Fruit fly (Drosophila melanogaster): ENCODE data around the gene CG14377.

CG14377 gene

DNA sequence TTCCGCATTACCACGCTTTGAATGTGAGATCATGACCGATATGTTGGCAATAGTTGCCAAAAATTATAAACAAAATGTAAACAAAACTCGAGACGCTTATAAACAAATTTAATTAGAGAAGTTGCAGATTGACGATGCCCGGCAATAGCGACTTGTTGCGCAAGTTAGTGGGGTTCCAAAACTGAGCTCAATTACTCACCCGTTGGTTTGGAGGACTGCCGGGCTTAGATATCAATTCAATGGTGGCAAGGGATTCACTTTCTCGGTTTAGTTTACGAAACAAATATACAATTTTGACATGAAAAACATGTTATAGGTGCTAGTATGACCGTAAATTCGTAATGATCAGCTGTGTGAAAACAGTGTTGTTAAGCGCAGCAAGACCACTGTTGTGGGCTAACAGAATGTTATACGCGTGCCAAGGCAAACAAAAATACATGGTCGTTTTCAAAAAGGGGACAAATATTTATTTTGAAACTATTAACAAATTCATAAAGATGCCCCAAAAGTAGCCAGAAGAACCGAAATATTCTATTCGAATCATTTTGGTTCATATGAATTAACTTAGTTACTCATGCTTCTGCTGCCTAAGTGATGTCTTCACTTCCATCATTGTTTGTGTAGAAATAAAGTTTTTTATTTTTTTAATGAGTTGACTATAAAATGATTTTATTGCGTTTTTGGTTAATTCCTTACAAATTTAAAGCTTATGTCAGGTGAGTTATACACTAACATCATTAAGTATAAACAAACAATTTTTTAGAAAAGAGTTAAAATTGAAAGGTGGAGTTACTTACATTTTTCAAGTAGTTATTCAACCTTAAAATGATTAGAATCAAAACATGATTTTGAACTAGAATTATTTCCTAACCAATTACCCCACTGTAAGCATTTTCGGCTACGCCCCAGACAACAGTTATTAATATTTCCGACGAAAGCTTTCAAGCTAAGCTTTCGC, 30.8 kb upstream of the CG14377 start, which contains the start of gene Elp6 (continued):
- TF ChIP-seq prd (optimal IDR thresholded peaks at IDR 0.05) (no peak), prd (GFP tag; IDR thresholded peaks at IDR 0.05) (peak; percentile 64), hb (GFP tag; IDR thresholded peaks at IDR 0.05; ENCODE audit: partially characterized antibody) (no peak), CG4707 (GFP tag; optimal IDR thresholded peaks at IDR 0.05) (no peak), CG7745 (tag; optimal IDR thresholded peaks at IDR 0.05) (no peak), tx (GFP tag; optimal IDR thresholded peaks at IDR 0.05) (no peak), pita (GFP tag; optimal IDR thresholded peaks at IDR 0.05) (no peak), CG14965 (GFP tag; optimal IDR thresholded peaks at IDR 0.05; ENCODE audit: borderline replicate concordance) (no peak), gem (tag; optimal IDR thresholded peaks at IDR 0.05) (peak; percentile 81), repo (GFP tag; optimal IDR thresholded peaks at IDR 0.05) (peak; percentile 23), schlank (tag; optimal IDR thresholded peaks at IDR 0.05) (no peak), Hsf (GFP tag; optimal IDR thresholded peaks at IDR 0.05) (peak; percentile 75), nau (GFP tag; optimal IDR thresholded peaks at IDR 0.05) (no peak), CG15601 (tag; optimal IDR thresholded peaks at IDR 0.05) (no peak), luna (GFP tag; optimal IDR thresholded peaks at IDR 0.05) (no peak), CG4282 (GFP tag; optimal IDR thresholded peaks at IDR 0.05) (no peak), ash1 (GFP tag; optimal IDR thresholded peaks at IDR 0.05) (no peak), dpn (GFP tag; optimal IDR thresholded peaks at IDR 0.05) (peak; percentile 42 to 72), Doc3 (GFP tag; IDR thresholded peaks at IDR 0.05; ENCODE audit: partially characterized antibody) (no peak), CG31388 (GFP tag; optimal IDR thresholded peaks at IDR 0.05) (peak; percentile 3), her (GFP tag; optimal IDR thresholded peaks at IDR 0.05) (no peak), sim (GFP tag; IDR thresholded peaks at IDR 0.05) (no peak), CG6791 (GFP tag; IDR thresholded peaks at IDR 0.05; ENCODE audit: partially characterized antibody) (no peak), CG2712 (tag; optimal IDR thresholded peaks at IDR 0.05) (peak; percentile 47), CG32532 (GFP tag; IDR thresholded peaks at IDR 0.05) (peak; percentile 67), Dek (tag; optimal IDR thresholded peaks at IDR 0.05) (peak; percentile 60), CG30403 (GFP tag; optimal IDR thresholded peaks at IDR 0.05) (peak; percentile 87), az2 (GFP tag; optimal IDR thresholded peaks at IDR 0.05) (peak; percentile 53), Antp (GFP tag; optimal IDR thresholded peaks at IDR 0.05) (peak; percentile 61), Sox102F (GFP tag; optimal IDR thresholded peaks at IDR 0.05) (peak; percentile 69), caup (GFP tag; optimal IDR thresholded peaks at IDR 0.05; ENCODE audit: severe bottlenecking) (peak; percentile 71), gcm (GFP tag; optimal IDR thresholded peaks at IDR 0.05) (no peak), CG12219 (GFP tag; optimal IDR thresholded peaks at IDR 0.05) (peak; percentile 19), CG18764 (GFP tag; optimal IDR thresholded peaks at IDR 0.05) (peak; percentile 47), chif (GFP tag; optimal IDR thresholded peaks at IDR 0.05) (peak; percentile 35 to 46), ac (GFP tag; optimal IDR thresholded peaks at IDR 0.05) (no peak), gsb-n (tag; optimal IDR thresholded peaks at IDR 0.05) (no peak), pb (GFP tag; optimal IDR thresholded peaks at IDR 0.05) (no peak), CG1602 (GFP tag; optimal IDR thresholded peaks at IDR 0.05) (peak; percentile 67), ATbp (GFP tag; optimal IDR thresholded peaks at IDR 0.05) (peak; percentile 42), ham (GFP tag; IDR thresholded peaks at IDR 0.05) (no peak), gsb (GFP tag; IDR thresholded peaks at IDR 0.05) (no peak), CG17802 (tag; optimal IDR thresholded peaks at IDR 0.05) (no peak), al (GFP tag; IDR thresholded peaks at IDR 0.05) (peak; percentile 35; the same call in 1 of the 2 replicates), ara (GFP tag; IDR thresholded peaks at IDR 0.05) (no peak), CG16863 (GFP tag; optimal IDR thresholded peaks at IDR 0.05) (peak; percentile 44), CG30431 (GFP tag; optimal IDR thresholded peaks at IDR 0.05) (peak; percentile 4), fd102C (GFP tag; optimal IDR thresholded peaks at IDR 0.05) (no peak), CG5245 (GFP tag; optimal IDR thresholded peaks at IDR 0.05) (peak; percentile 27)
